Fruit fly (Drosophila melanogaster): ENCODE measurements around the gene Pus1.

The Pus1 gene

dm6 chr3R:20592517-20593462 lies at the start of gene Pus1, which contains the start of gene bon:
Gene Pus1 (minus strand): TSS chr3R:20592671.
Gene bon (plus strand): TSS chr3R:20593139.
- no peak for TF ChIP-seq sna (GFP tag; IDR thresholded peaks at IDR 0.05; ENCODE audit: partially characterized antibody)
- 0 out of 3 replicates have a peak, but pooled peaks have one; percentile 16 for TF ChIP-seq CG2199 (GFP tag; IDR thresholded peaks at IDR 0.05)
- peak; percentile 46; the same call in 1 of the 2 replicates for TF ChIP-seq tna (GFP tag; IDR thresholded peaks at IDR 0.05; ENCODE audit: partially characterized antibody)
- TF ChIP-seq CG16813 (GFP tag; IDR thresholded peaks at IDR 0.05; ENCODE audit: partially characterized antibody), result peak; percentile 14; the same call in 1 of the 3 replicates
- TF ChIP-seq CG13775 (GFP tag; optimal IDR thresholded peaks at IDR 0.05), result no peak
- peak; percentile 1; the same call in 1 of the 3 replicates for TF ChIP-seq otp (GFP tag; IDR thresholded peaks at IDR 0.05)
- peak; percentile 51 for TF ChIP-seq Ets65A (GFP tag)
- TF ChIP-seq exex (tag; optimal IDR thresholded peaks at IDR 0.05), result peak; percentile 46
- TF ChIP-seq Nf-YB (GFP tag; optimal IDR thresholded peaks at IDR 0.05), result no peak
- no peak for TF ChIP-seq CG4424 (GFP tag; optimal IDR thresholded peaks at IDR 0.05)
- peak; percentile 2 to 7 for TF ChIP-seq bsh (GFP tag; optimal IDR thresholded peaks at IDR 0.05)
- no peak for TF ChIP-seq lbe (GFP tag; optimal IDR thresholded peaks at IDR 0.05)
- TF ChIP-seq nmo (GFP tag; optimal IDR thresholded peaks at IDR 0.05), result peak; percentile 29
- no peak for TF ChIP-seq zf30C (GFP tag; optimal IDR thresholded peaks at IDR 0.05)
- TF ChIP-seq Nf-YA (GFP tag; IDR thresholded peaks at IDR 0.05), result 0 out of 2 replicates have a peak, but pooled peaks have one; percentile 8
- peak; percentile 23 for TF ChIP-seq CG12391 (tag; optimal IDR thresholded peaks at IDR 0.05)
- no peak for TF ChIP-seq prd (optimal IDR thresholded peaks at IDR 0.05)
- TF ChIP-seq prd (GFP tag; IDR thresholded peaks at IDR 0.05), result peak; percentile 12; the same call in 1 of the 3 replicates
- peak; percentile 43 for TF ChIP-seq CG30020 (tag; optimal IDR thresholded peaks at IDR 0.05)
- TF ChIP-seq slbo (GFP tag; IDR thresholded peaks at IDR 0.05), result peak; percentile 52; the same call in 1 of the 2 replicates
- peak; percentile 67 for TF ChIP-seq CG1603 (tag; optimal IDR thresholded peaks at IDR 0.05)
- TF ChIP-seq sr (GFP tag; IDR thresholded peaks at IDR 0.05), result no peak
- no peak for TF ChIP-seq gcm2 (GFP tag; optimal IDR thresholded peaks at IDR 0.05)
- TF ChIP-seq Usf (GFP tag; optimal IDR thresholded peaks at IDR 0.05), result no peak
- TF ChIP-seq CG18764 (GFP tag; optimal IDR thresholded peaks at IDR 0.05), result peak; percentile 97
- peak; percentile 34; the same call in 1 of the 3 replicates for TF ChIP-seq ken (GFP tag; IDR thresholded peaks at IDR 0.05)
- peak in 1 of 2 experiments; percentile 34 for TF ChIP-seq Trl (optimal IDR thresholded peaks at IDR 0.05)
- no peak for TF ChIP-seq Trl (GFP tag; optimal IDR thresholded peaks at IDR 0.05)
- 0 out of 2 replicates have a peak, but pooled peaks have one; percentile 26 for TF ChIP-seq CG5953 (GFP tag; IDR thresholded peaks at IDR 0.05)
- TF ChIP-seq CG2120 (GFP tag; optimal IDR thresholded peaks at IDR 0.05), result peak; percentile 50
- TF ChIP-seq Sry-δ (GFP tag; optimal IDR thresholded peaks at IDR 0.05), result peak; percentile 39
- TF ChIP-seq ind (GFP tag; optimal IDR thresholded peaks at IDR 0.05), result peak; percentile 26
- peak; percentile 43 for TF ChIP-seq Hsf (GFP tag; optimal IDR thresholded peaks at IDR 0.05)
- peak; percentile 32 for TF ChIP-seq CG7987 (GFP tag; optimal IDR thresholded peaks at IDR 0.05)
- TF ChIP-seq jing (GFP tag; optimal IDR thresholded peaks at IDR 0.05), result no peak
- no peak for TF ChIP-seq dysf (GFP tag; IDR thresholded peaks at IDR 0.05)
- peak; percentile 28 for TF ChIP-seq CG17912 (GFP tag; optimal IDR thresholded peaks at IDR 0.05)
- peak; percentile 43 for TF ChIP-seq Sin3A (optimal IDR thresholded peaks at IDR 0.05)
- TF ChIP-seq CG10274 (GFP tag; optimal IDR thresholded peaks at IDR 0.05), result no peak
- TF ChIP-seq Gug (GFP tag; IDR thresholded peaks at IDR 0.05), result no peak
- TF ChIP-seq CG8765 (GFP tag; IDR thresholded peaks at IDR 0.05), result no peak
- peak; percentile 100 for TF ChIP-seq CG9437 (GFP tag; optimal IDR thresholded peaks at IDR 0.05)
- peak; percentile 51 for TF ChIP-seq trem (tag; optimal IDR thresholded peaks at IDR 0.05)
- TF ChIP-seq Side (GFP tag; optimal IDR thresholded peaks at IDR 0.05), result peak; percentile 41
- peak; percentile 30 for TF ChIP-seq HLH54F (GFP tag; optimal IDR thresholded peaks at IDR 0.05)
- peak; percentile 72; the same call in 2 of the 3 replicates for TF ChIP-seq CG34422 (GFP tag; IDR thresholded peaks at IDR 0.05)
- peak; percentile 54 for TF ChIP-seq CG9932 (GFP tag; IDR thresholded peaks at IDR 0.05)
- TF ChIP-seq CG32532 (GFP tag; IDR thresholded peaks at IDR 0.05), result peak; percentile 37; the same call in 1 of the 2 replicates
- TF ChIP-seq CG4328 (GFP tag; optimal IDR thresholded peaks at IDR 0.05), result no peak

Measured in whole organism, embryonic.